Worm (Caenorhabditis elegans) whole organism, mixed stage, embryonic: ENCODE data around the gene C01G10.4.

Experiments used
- M03D4.4 ChIP-seq: sonication (generic microtip); optimal IDR thresholded peaks from 2 replicates; lab custom pipeline; 2017; ENCODE audit warnings: mild to moderate bottlenecking, missing genetic modification characterization, missing compliant biosample characterization
- bed-3 ChIP-seq: fragments of 200-800 bp; sonication (Bioruptor generic); optimal IDR thresholded peaks from 3 replicates; lab custom pipeline; 2018; ENCODE audit warnings: mild to moderate bottlenecking, missing genetic modification characterization, moderate library complexity, missing compliant biosample characterization
- blmp-1 ChIP-seq: fragments of 150-350 bp; optimal IDR thresholded peaks from 2 replicates; lab custom pipeline; 2014; ENCODE audit warnings: missing biosample characterization, missing genetic modification characterization
- ceh-43 ChIP-seq: fragments of 200-800 bp; sonication (Bioruptor generic); optimal IDR thresholded peaks from 2 replicates; lab custom pipeline; 2018; ENCODE audit warnings: mild to moderate bottlenecking, missing genetic modification characterization, moderate library complexity, missing compliant biosample characterization
- ceh-83 ChIP-seq: fragments of 200-800 bp; sonication (Bioruptor generic); optimal IDR thresholded peaks from 2 replicates; lab custom pipeline; 2018; ENCODE audit warnings: mild to moderate bottlenecking, missing genetic modification characterization, missing compliant biosample characterization
- ces-1 ChIP-seq: fragments of 150-350 bp; optimal IDR thresholded peaks from 2 replicates; lab custom pipeline; 2014; ENCODE audit warnings: missing biosample characterization, missing genetic modification reagents, missing genetic modification characterization
- drap-1 ChIP-seq: fragments of 200-800 bp; sonication (Bioruptor generic); optimal IDR thresholded peaks from 3 replicates; lab custom pipeline; 2018; ENCODE audit warnings: mild to moderate bottlenecking, missing genetic modification characterization, missing compliant biosample characterization
- elt-1 ChIP-seq: sonication (generic microtip); optimal IDR thresholded peaks from 2 replicates; lab custom pipeline; 2017; ENCODE audit warnings: missing genetic modification characterization, mild to moderate bottlenecking, missing compliant biosample characterization, antibody characterized with exemption, moderate library complexity, borderline replicate concordance; ENCODE audit not compliant: insufficient read depth
- elt-3 ChIP-seq: fragments of 150-350 bp; optimal IDR thresholded peaks from 2 replicates; lab custom pipeline; 2014; ENCODE audit warnings: missing biosample characterization, missing genetic modification characterization
- flh-1 ChIP-seq: fragments of 200-800 bp; sonication (Bioruptor generic); optimal IDR thresholded peaks from 2 replicates; lab custom pipeline; 2018; ENCODE audit warnings: mild to moderate bottlenecking, missing genetic modification characterization, moderate library complexity, missing compliant biosample characterization
- ham-2 ChIP-seq: fragments of 200-800 bp; sonication (Bioruptor generic); optimal IDR thresholded peaks from 2 replicates; lab custom pipeline; 2018; ENCODE audit warnings: mild to moderate bottlenecking, missing genetic modification characterization, missing compliant biosample characterization
- hlh-1 ChIP-seq: fragments of 150-350 bp; optimal IDR thresholded peaks from 2 replicates; lab custom pipeline; 2014; ENCODE audit warnings: missing biosample characterization, missing genetic modification reagents, missing genetic modification characterization
- lin-13 ChIP-seq: fragments of 150-350 bp; optimal IDR thresholded peaks from 2 replicates; lab custom pipeline; 2014; ENCODE audit warnings: missing biosample characterization, missing genetic modification characterization
- lin-32 ChIP-seq: fragments of 200-800 bp; sonication (Bioruptor generic); optimal IDR thresholded peaks from 2 replicates; lab custom pipeline; 2018; ENCODE audit warnings: mild to moderate bottlenecking, missing genetic modification characterization, missing compliant biosample characterization
- lsy-2 ChIP-seq: fragments of 150-350 bp; optimal IDR thresholded peaks from 2 replicates; lab custom pipeline; 2014; ENCODE audit warnings: missing biosample characterization, missing genetic modification characterization
- mab-5 ChIP-seq: fragments of 150-350 bp; optimal IDR thresholded peaks from 2 replicates; lab custom pipeline; 2014; ENCODE audit warnings: missing biosample characterization, missing genetic modification characterization
- nhr-12 ChIP-seq: fragments of 150-350 bp; optimal IDR thresholded peaks from 2 replicates; lab custom pipeline; 2014; ENCODE audit warnings: missing biosample characterization, missing genetic modification characterization
- nhr-2 ChIP-seq: fragments of 150-350 bp; optimal IDR thresholded peaks from 2 replicates; lab custom pipeline; 2014; ENCODE audit warnings: missing biosample characterization, missing genetic modification characterization
- nhr-237 ChIP-seq: fragments of 150-350 bp; optimal IDR thresholded peaks from 2 replicates; lab custom pipeline; 2014; ENCODE audit warnings: missing biosample characterization, missing genetic modification characterization
- nhr-28 ChIP-seq: fragments of 150-350 bp; optimal IDR thresholded peaks from 2 replicates; lab custom pipeline; 2014; ENCODE audit warnings: missing biosample characterization, missing genetic modification characterization
- nhr-76 ChIP-seq: sonication (generic microtip); optimal IDR thresholded peaks from 2 replicates; lab custom pipeline; 2017; ENCODE audit warnings: missing biosample characterization, missing genetic modification characterization
- pha-4 ChIP-seq: fragments of 150-350 bp; optimal IDR thresholded peaks from 2 replicates; lab custom pipeline; 2018; ENCODE audit warnings: missing biosample characterization, missing genetic modification reagents, missing genetic modification characterization
- sem-2 ChIP-seq: fragments of 200-800 bp; sonication (Bioruptor generic); optimal IDR thresholded peaks from 2 replicates; lab custom pipeline; 2018; ENCODE audit warnings: mild to moderate bottlenecking, missing genetic modification characterization, missing compliant biosample characterization
- snpc-4 ChIP-seq: fragments of 150-350 bp; optimal IDR thresholded peaks from 2 replicates; lab custom pipeline; 2014; ENCODE audit warnings: missing biosample characterization, missing genetic modification characterization
- sptf-1 ChIP-seq: sonication (generic microtip); optimal IDR thresholded peaks from 2 replicates; lab custom pipeline; 2017; ENCODE audit warnings: mild to moderate bottlenecking, missing genetic modification characterization, moderate library complexity, missing compliant biosample characterization
- tbx-8 ChIP-seq: fragments of 200-800 bp; sonication (Bioruptor generic); optimal IDR thresholded peaks from 2 replicates; lab custom pipeline; 2018; ENCODE audit warnings: mild to moderate bottlenecking, missing genetic modification characterization, moderate library complexity, missing compliant biosample characterization
- unc-120 ChIP-seq: sonication (generic microtip); optimal IDR thresholded peaks from 2 replicates; lab custom pipeline; 2017; ENCODE audit warnings: missing genetic modification characterization, missing compliant biosample characterization; ENCODE audit not compliant: poor library complexity, severe bottlenecking
- unc-39 ChIP-seq: fragments of 150-350 bp; optimal IDR thresholded peaks from 2 replicates; lab custom pipeline; 2014; ENCODE audit warnings: missing biosample characterization, missing genetic modification characterization
- unc-62 ChIP-seq: fragments of 150-350 bp; optimal IDR thresholded peaks from 2 replicates; lab custom pipeline; 2014; ENCODE audit warnings: missing biosample characterization, missing genetic modification reagents, missing genetic modification characterization
- zip-8 ChIP-seq: fragments of 150-350 bp; optimal IDR thresholded peaks from 2 replicates; lab custom pipeline; 2014; ENCODE audit warnings: missing biosample characterization, missing genetic modification characterization
- ztf-11 ChIP-seq: fragments of 150-350 bp; optimal IDR thresholded peaks from 2 replicates; lab custom pipeline; 2014; ENCODE audit warnings: missing biosample characterization, missing genetic modification characterization

Gene C01G10.4

DNA sequence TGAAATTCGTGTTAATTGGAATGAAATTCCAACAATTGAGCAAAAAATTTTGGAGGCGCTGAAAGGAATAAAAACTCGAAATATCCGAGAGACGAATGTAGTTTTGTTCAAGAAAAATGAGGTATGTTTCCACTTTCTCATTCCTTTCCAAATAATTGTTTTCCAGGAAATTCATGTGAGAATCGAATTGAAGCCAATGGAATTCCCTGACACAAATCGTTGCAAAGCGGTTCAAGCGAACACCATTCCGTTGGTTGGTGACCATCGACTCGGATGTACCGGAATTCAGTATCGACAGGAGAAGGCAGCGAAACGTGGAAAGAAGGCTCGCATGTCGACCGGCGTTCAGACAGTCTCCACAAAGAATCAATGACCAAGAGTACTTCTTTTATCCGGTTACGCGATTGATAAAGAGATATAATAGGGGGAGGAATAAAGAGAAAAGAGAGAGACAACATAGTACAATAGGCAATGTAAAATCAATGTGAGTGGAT lies 33.1 kb upstream of the C01G10.4 start:
- TF ChIP-seq M03D4.4 (tag; lab: Kevin White, UChicago): no peak
- TF ChIP-seq blmp-1 (tag; lab: Kevin White, UChicago): no peak
- TF ChIP-seq unc-62 (GFP tag; lab: Kevin White, UChicago): no peak
- TF ChIP-seq nhr-2: no peak
- no peak for TF ChIP-seq drap-1
- TF ChIP-seq sem-2: no peak
- no peak for TF ChIP-seq elt-3 (tag; lab: Kevin White, UChicago)
- TF ChIP-seq lin-13: no peak
- no peak for TF ChIP-seq zip-8 (tag; lab: Kevin White, UChicago)
- no peak for TF ChIP-seq flh-1 (GFP tag; lab: Kevin White, UChicago)
- TF ChIP-seq ham-2 (GFP tag; lab: Kevin White, UChicago): no peak
- TF ChIP-seq unc-39: no peak
- no peak for TF ChIP-seq nhr-28 (tag; lab: Kevin White, UChicago)
- no peak for TF ChIP-seq ceh-83
- no peak for TF ChIP-seq nhr-76 (tag; lab: Kevin White, UChicago)
- no peak for TF ChIP-seq ces-1 (GFP tag; lab: Kevin White, UChicago)
- TF ChIP-seq bed-3: no peak
- no peak for TF ChIP-seq unc-120 (tag; lab: Kevin White, UChicago)
- TF ChIP-seq sptf-1 (tag; lab: Kevin White, UChicago): no peak

DNA sequence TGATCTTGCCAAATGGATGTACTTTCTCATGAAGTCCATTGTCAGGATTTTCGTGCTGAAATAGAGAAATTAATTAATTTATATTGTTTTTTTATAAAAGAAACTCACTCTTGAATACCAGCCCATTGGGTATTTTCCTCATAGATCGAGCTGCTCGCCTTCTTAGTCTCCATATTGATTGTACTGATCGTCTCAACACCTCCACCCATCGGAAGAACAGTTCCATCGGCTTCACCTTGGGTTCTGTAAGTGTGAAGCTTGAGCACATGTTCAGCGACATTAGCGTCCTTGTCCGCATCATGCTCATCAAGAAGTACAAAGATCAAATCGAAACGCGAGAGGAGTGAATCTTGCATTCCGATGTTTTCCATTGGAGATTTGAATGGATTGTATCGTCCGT lies 31.8 kb upstream of the C01G10.4 start:
- TF ChIP-seq mab-5 (tag; lab: Kevin White, UChicago) (no peak), nhr-76 (tag; lab: Kevin White, UChicago) (no peak), bed-3 (no peak), ham-2 (GFP tag; lab: Kevin White, UChicago) (no peak), M03D4.4 (tag; lab: Kevin White, UChicago) (no peak), snpc-4 (no peak), drap-1 (no peak), nhr-237 (tag; lab: Kevin White, UChicago) (no peak), ztf-11 (tag; lab: Kevin White, UChicago) (no peak), unc-120 (tag; lab: Kevin White, UChicago) (no peak), nhr-12 (no peak), pha-4 (tag; lab: Kevin White, UChicago) (no peak), lsy-2 (tag; lab: Kevin White, UChicago) (no peak), sem-2 (no peak), lin-13 (no peak), tbx-8 (GFP tag; lab: Kevin White, UChicago) (no peak), nhr-28 (tag; lab: Kevin White, UChicago) (no peak)

DNA sequence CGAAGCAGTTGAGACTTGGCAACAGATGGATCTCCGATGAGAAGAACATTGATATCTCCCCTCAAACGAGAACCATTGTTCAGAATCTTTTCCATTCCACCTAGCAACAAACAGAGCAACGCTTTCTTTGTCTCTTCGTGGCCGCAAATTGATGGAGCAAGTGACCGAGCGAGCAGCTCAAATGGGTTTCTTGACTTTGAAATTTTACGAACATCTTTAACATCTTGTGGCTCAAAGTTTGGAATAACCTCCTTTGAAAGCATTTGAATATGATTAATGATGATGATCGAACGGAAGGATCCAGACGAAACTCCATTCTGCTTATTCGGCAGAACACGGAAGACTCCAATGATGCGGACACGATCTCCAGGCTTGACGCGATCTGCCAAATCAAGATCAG lies 31.1 kb upstream of the C01G10.4 start:
- no peak for TF ChIP-seq elt-3 (tag; lab: Kevin White, UChicago)
- no peak for TF ChIP-seq nhr-2
- no peak for TF ChIP-seq nhr-237 (tag; lab: Kevin White, UChicago)
- TF ChIP-seq lin-13: no peak
- TF ChIP-seq ceh-83: no peak
- no peak for TF ChIP-seq M03D4.4 (tag; lab: Kevin White, UChicago)
- TF ChIP-seq hlh-1 (tag; lab: Kevin White, UChicago): no peak
- no peak for TF ChIP-seq elt-1
- TF ChIP-seq ceh-43 (GFP tag; lab: Kevin White, UChicago): no peak
- no peak for TF ChIP-seq unc-120 (tag; lab: Kevin White, UChicago)
- TF ChIP-seq lin-32 (GFP tag; lab: Kevin White, UChicago): no peak
- no peak for TF ChIP-seq unc-62 (GFP tag; lab: Kevin White, UChicago)
- no peak for TF ChIP-seq nhr-76 (tag; lab: Kevin White, UChicago)
- no peak for TF ChIP-seq flh-1 (GFP tag; lab: Kevin White, UChicago)
- no peak for TF ChIP-seq ham-2 (GFP tag; lab: Kevin White, UChicago)
- TF ChIP-seq sptf-1 (tag; lab: Kevin White, UChicago): no peak
- TF ChIP-seq nhr-12: no peak
- no peak for TF ChIP-seq ztf-11 (tag; lab: Kevin White, UChicago)

DNA sequence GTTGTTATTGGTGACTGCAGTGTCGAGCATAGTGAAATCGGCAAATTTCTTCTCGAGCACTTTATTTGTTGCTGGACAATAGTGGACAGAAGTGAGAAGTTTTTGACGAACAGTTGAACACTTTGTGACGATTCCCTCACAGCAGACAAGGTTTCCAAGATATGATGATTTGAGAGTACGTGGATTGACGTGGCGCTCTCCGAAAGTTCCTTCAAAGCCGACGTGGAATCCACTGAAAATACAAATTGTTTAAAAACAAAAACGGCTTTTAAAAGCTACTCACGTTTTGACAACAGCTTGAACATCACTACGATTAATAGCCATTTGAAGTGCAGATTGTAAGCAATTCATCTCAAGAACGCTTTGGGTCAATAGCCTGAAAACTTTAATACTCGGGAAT lies 30.6 kb upstream of the C01G10.4 start:
- TF ChIP-seq lsy-2 (tag; lab: Kevin White, UChicago): no peak
- no peak for TF ChIP-seq unc-62 (GFP tag; lab: Kevin White, UChicago)
- no peak for TF ChIP-seq lin-13
- TF ChIP-seq tbx-8 (GFP tag; lab: Kevin White, UChicago): no peak
- no peak for TF ChIP-seq ztf-11 (tag; lab: Kevin White, UChicago)
- no peak for TF ChIP-seq zip-8 (tag; lab: Kevin White, UChicago)
- TF ChIP-seq nhr-237 (tag; lab: Kevin White, UChicago): no peak
